Worm (Caenorhabditis elegans): ENCODE data around the gene srg-68.

DNA sequence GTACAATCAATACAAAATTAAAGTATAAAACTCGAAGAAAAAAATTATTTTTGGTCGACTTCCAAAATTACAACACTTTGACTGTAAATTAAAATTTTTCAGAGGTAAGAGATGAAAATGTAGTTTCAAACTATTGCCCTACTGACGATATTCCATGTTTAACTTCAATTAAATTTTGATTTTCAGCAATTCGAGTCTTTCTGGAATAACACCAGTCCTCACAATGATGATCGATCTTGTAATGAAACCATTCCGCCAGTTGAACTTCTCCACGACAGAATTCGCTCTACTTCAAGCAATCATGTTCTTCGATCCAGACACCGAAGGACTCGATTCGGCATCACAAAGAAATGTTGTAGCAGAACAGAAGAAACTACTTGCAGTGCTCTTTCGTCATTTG lies 43.9 kb upstream of the srg-68 start:
- TF ChIP-seq lsy-2 (tag; optimal IDR thresholded peaks at IDR 0.05) (no peak), egl-27 (tag; optimal IDR thresholded peaks at IDR 0.05) (no peak), nhr-11 (tag; optimal IDR thresholded peaks at IDR 0.05) (no peak)

Measured in whole organism, L2 larva.